Worm (Caenorhabditis elegans) whole organism, L2 larva: Measurements from ENCODE around the gene fbxa-24.

ENCODE experiments used
- F13H6.1 ChIP-seq: sonication (generic microtip); optimal IDR thresholded peaks from 2 replicates; lab custom pipeline; 2016; ENCODE audit warnings: missing genetic modification characterization, missing compliant biosample characterization
- R02D3.7 ChIP-seq: fragments of 150-350 bp; optimal IDR thresholded peaks from 2 replicates; lab custom pipeline; 2014; ENCODE audit warnings: missing biosample characterization, missing genetic modification characterization
- Y55F3AM.14 ChIP-seq: fragments of 200-800 bp; sonication (Bioruptor generic); optimal IDR thresholded peaks from 2 replicates; lab custom pipeline; 2018; ENCODE audit warnings: mild to moderate bottlenecking, missing genetic modification characterization, missing compliant biosample characterization
- ZK546.5 ChIP-seq: sonication (generic microtip); optimal IDR thresholded peaks from 2 replicates; lab custom pipeline; 2017; ENCODE audit warnings: missing biosample characterization, missing genetic modification characterization
- alr-1 ChIP-seq: fragments of 150-350 bp; optimal IDR thresholded peaks from 2 replicates; lab custom pipeline; 2014; ENCODE audit warnings: missing biosample characterization, missing genetic modification characterization
- aly-2 ChIP-seq: fragments of 150-350 bp; optimal IDR thresholded peaks from 2 replicates; lab custom pipeline; 2014; ENCODE audit warnings: missing biosample characterization, missing genetic modification characterization
- ama-1 ChIP-seq: fragments of 150-350 bp; optimal IDR thresholded peaks from 2 replicates; lab custom pipeline; 2018; ENCODE audit warnings: inconsistent platforms
- blmp-1 ChIP-seq: sonication (generic microtip); optimal IDR thresholded peaks from 2 replicates; lab custom pipeline; 2017; ENCODE audit warnings: missing genetic modification characterization, mild to moderate bottlenecking, missing compliant biosample characterization, antibody characterized with exemption, moderate library complexity; ENCODE audit not compliant: insufficient read depth
- ceh-16 ChIP-seq: fragments of 150-350 bp; optimal IDR thresholded peaks from 2 replicates; lab custom pipeline; 2014; ENCODE audit warnings: missing biosample characterization, missing genetic modification characterization
- ceh-82 ChIP-seq: fragments of 150-350 bp; optimal IDR thresholded peaks from 2 replicates; lab custom pipeline; 2014; ENCODE audit warnings: missing biosample characterization, missing genetic modification characterization
- crh-2 ChIP-seq: sonication (generic microtip); optimal IDR thresholded peaks from 2 replicates; lab custom pipeline; 2017; ENCODE audit warnings: missing biosample characterization, missing genetic modification characterization
- dmd-4 ChIP-seq: sonication (generic microtip); optimal IDR thresholded peaks from 2 replicates; lab custom pipeline; 2017; ENCODE audit warnings: missing biosample characterization, missing genetic modification characterization
- egl-27 ChIP-seq: sonication (generic microtip); optimal IDR thresholded peaks from 3 replicates; lab custom pipeline; 2017; ENCODE audit warnings: missing biosample characterization, missing genetic modification reagents, missing genetic modification characterization
- elt-1 ChIP-seq: fragments of 150-350 bp; optimal IDR thresholded peaks from 2 replicates; lab custom pipeline; 2014; ENCODE audit warnings: missing biosample characterization, missing genetic modification characterization
- elt-3 ChIP-seq: sonication (generic microtip); optimal IDR thresholded peaks from 2 replicates; lab custom pipeline; 2017; ENCODE audit warnings: missing biosample characterization, missing genetic modification characterization
- fos-1 ChIP-seq: fragments of 150-350 bp; optimal IDR thresholded peaks from 2 replicates; lab custom pipeline; 2014; ENCODE audit warnings: missing biosample characterization, missing genetic modification characterization
- gmeb-1 ChIP-seq: fragments of 150-350 bp; optimal IDR thresholded peaks from 2 replicates; lab custom pipeline; 2014; ENCODE audit warnings: missing biosample characterization, missing genetic modification characterization
- lin-13 ChIP-seq: fragments of 150-350 bp; optimal IDR thresholded peaks from 2 replicates; lab custom pipeline; 2014; ENCODE audit warnings: missing biosample characterization, missing genetic modification reagents, missing genetic modification characterization
- lsy-2 ChIP-seq, 2 experiments: fragments of 150-350 bp in 1 of 2; sonication (generic microtip) in 1 of 2; optimal IDR thresholded peaks; 2 replicates each; lab custom pipeline; 2014 to 2017; ENCODE audit warnings: missing biosample characterization in 2 of 2, missing genetic modification characterization in 2 of 2
- mab-5 ChIP-seq: fragments of 150-350 bp; optimal IDR thresholded peaks from 2 replicates; lab custom pipeline; 2014; ENCODE audit warnings: missing biosample characterization, missing genetic modification characterization
- mbf-1 ChIP-seq: sonication (generic microtip); optimal IDR thresholded peaks from 2 replicates; lab custom pipeline; 2017; ENCODE audit warnings: missing biosample characterization, missing genetic modification characterization
- nhr-11 ChIP-seq: fragments of 150-350 bp; optimal IDR thresholded peaks from 2 replicates; lab custom pipeline; 2014; ENCODE audit warnings: missing biosample characterization, missing genetic modification characterization
- nhr-12 ChIP-seq: fragments of 150-350 bp; optimal IDR thresholded peaks from 2 replicates; lab custom pipeline; 2014; ENCODE audit warnings: missing biosample characterization, missing genetic modification characterization
- nhr-129 ChIP-seq: fragments of 150-350 bp; optimal IDR thresholded peaks from 2 replicates; lab custom pipeline; 2014; ENCODE audit warnings: missing biosample characterization, missing genetic modification characterization
- nhr-21 ChIP-seq: fragments of 150-350 bp; optimal IDR thresholded peaks from 2 replicates; lab custom pipeline; 2014; ENCODE audit warnings: missing biosample characterization, missing genetic modification characterization
- nhr-23 ChIP-seq: fragments of 150-350 bp; optimal IDR thresholded peaks from 2 replicates; lab custom pipeline; 2014; ENCODE audit warnings: missing biosample characterization, missing genetic modification reagents, missing genetic modification characterization
- nhr-237 ChIP-seq: fragments of 150-350 bp; optimal IDR thresholded peaks from 2 replicates; lab custom pipeline; 2014; ENCODE audit warnings: missing biosample characterization, missing genetic modification characterization
- nhr-25 ChIP-seq: fragments of 150-350 bp; sonication (generic microtip); optimal IDR thresholded peaks from 3 replicates; lab custom pipeline; 2014; ENCODE audit warnings: missing biosample characterization, missing genetic modification characterization
- nhr-6 ChIP-seq: fragments of 150-350 bp; optimal IDR thresholded peaks from 2 replicates; lab custom pipeline; 2014; ENCODE audit warnings: missing biosample characterization, missing genetic modification characterization
- nhr-77 ChIP-seq: fragments of 150-350 bp; optimal IDR thresholded peaks from 2 replicates; lab custom pipeline; 2014; ENCODE audit warnings: missing biosample characterization, missing genetic modification characterization
- peb-1 ChIP-seq: fragments of 150-350 bp; optimal IDR thresholded peaks from 2 replicates; lab custom pipeline; 2014; ENCODE audit warnings: missing biosample characterization, missing genetic modification characterization
- skn-1 ChIP-seq: sonication (generic microtip); optimal IDR thresholded peaks from 2 replicates; lab custom pipeline; 2017; ENCODE audit warnings: missing biosample characterization, missing genetic modification characterization
- sma-3 ChIP-seq: sonication (generic microtip); optimal IDR thresholded peaks from 2 replicates; lab custom pipeline; 2016; ENCODE audit warnings: missing genetic modification reagents, missing genetic modification characterization, missing compliant biosample characterization
- sma-9 ChIP-seq, 2 experiments: fragments of 150-350 bp in 1 of 2; sonication (generic microtip) in 1 of 2; optimal IDR thresholded peaks; 2 replicates each; lab custom pipeline; 2014 to 2016; ENCODE audit warnings: missing genetic modification characterization in 2 of 2, mild to moderate bottlenecking in 1 of 2, missing biosample characterization in 1 of 2, missing compliant biosample characterization in 1 of 2, missing genetic modification reagents in 1 of 2, moderate library complexity in 1 of 2
- snpc-4 ChIP-seq: fragments of 150-350 bp; optimal IDR thresholded peaks from 2 replicates; lab custom pipeline; 2014; ENCODE audit warnings: missing biosample characterization, missing genetic modification characterization
- unc-39 ChIP-seq: fragments of 150-350 bp; optimal IDR thresholded peaks from 2 replicates; lab custom pipeline; 2014; ENCODE audit warnings: missing biosample characterization, missing genetic modification characterization
- unc-55 ChIP-seq: fragments of 150-350 bp; sonication (generic microtip); optimal IDR thresholded peaks from 3 replicates; lab custom pipeline; 2014; ENCODE audit warnings: missing biosample characterization, missing genetic modification reagents, missing genetic modification characterization
- unc-62 ChIP-seq: fragments of 150-350 bp; optimal IDR thresholded peaks from 2 replicates; lab custom pipeline; 2014; ENCODE audit warnings: missing biosample characterization, missing genetic modification reagents, missing genetic modification characterization
- zag-1 ChIP-seq: fragments of 150-350 bp; optimal IDR thresholded peaks from 2 replicates; lab custom pipeline; 2014; ENCODE audit warnings: missing biosample characterization, missing genetic modification characterization
- ztf-1 ChIP-seq: fragments of 200-800 bp; sonication (Bioruptor generic); conservative IDR thresholded peaks from 2 replicates; pipeline ENCODE4 v1.3.6; 2022; ENCODE audit warnings: missing genetic modification characterization, missing compliant biosample characterization
- ztf-11 ChIP-seq: sonication (generic microtip); optimal IDR thresholded peaks from 2 replicates; lab custom pipeline; 2017; ENCODE audit warnings: missing biosample characterization, missing genetic modification characterization
- ztf-4 ChIP-seq: fragments of 150-350 bp; optimal IDR thresholded peaks from 2 replicates; lab custom pipeline; 2014; ENCODE audit warnings: missing biosample characterization, missing genetic modification characterization

The fbxa-24 gene

DNA sequence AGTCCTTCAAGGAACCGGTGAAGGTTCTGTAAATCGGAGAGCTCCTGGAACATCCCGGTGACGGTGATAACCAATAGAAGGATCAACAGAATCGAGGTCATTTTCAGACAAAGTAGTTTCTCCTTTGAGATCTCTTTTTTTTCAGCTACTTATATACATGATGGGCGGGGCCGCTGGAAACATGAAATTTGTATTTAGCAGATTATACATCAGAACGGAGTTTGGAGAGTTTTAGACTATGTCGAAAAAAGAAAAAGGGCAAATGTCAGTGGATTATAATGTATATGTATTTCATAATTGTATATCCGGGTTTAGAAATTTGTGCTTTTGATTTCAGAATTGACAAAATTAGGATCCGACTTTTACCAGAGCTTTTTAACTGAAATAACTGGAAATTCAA is 13.1 kb upstream of the fbxa-24 start, which contains the start of gene ins-32:
Gene ins-32 (minus strand): TSS at position 101 of the 400 bp plus-strand sequence.
- TF ChIP-seq aly-2 (tag; lab: Kevin White, UChicago): no peak
- TF ChIP-seq ztf-11: no peak
- TF ChIP-seq nhr-11 (tag; lab: Kevin White, UChicago): no peak
- TF ChIP-seq nhr-23: no peak
- no peak for TF ChIP-seq lsy-2 (tag; optimal IDR thresholded peaks at IDR 0.05; lab: Kevin White, UChicago)
- TF ChIP-seq unc-55 (GFP tag; lab: Kevin White, UChicago): no peak
- TF ChIP-seq unc-39 (tag; lab: Kevin White, UChicago): no peak
- no peak for TF ChIP-seq nhr-6
- no peak for TF ChIP-seq nhr-25
- TF ChIP-seq sma-3: no peak
- TF ChIP-seq lin-13 (GFP tag; lab: Kevin White, UChicago): no peak
- TF ChIP-seq dmd-4 (tag; lab: Kevin White, UChicago): no peak
- no peak for TF ChIP-seq ZK546.5 (tag; lab: Kevin White, UChicago)
- no peak for TF ChIP-seq sma-9 (GFP tag; optimal IDR thresholded peaks at IDR 0.05; lab: Kevin White, UChicago)
- no peak for TF ChIP-seq sma-9 (tag; optimal IDR thresholded peaks at IDR 0.05; lab: Kevin White, UChicago)
- TF ChIP-seq nhr-12: no peak
- no peak for TF ChIP-seq ceh-16
- TF ChIP-seq, all 48 proteins: peak for 0

ce11 chrII:3805518-3805917 is 10.8 kb upstream of the fbxa-24 start:
- no peak for TF ChIP-seq nhr-129 (tag; lab: Kevin White, UChicago)
- no peak for TF ChIP-seq mbf-1 (tag; lab: Kevin White, UChicago)
- no peak for TF ChIP-seq aly-2 (tag; lab: Kevin White, UChicago)
- no peak for TF ChIP-seq snpc-4 (tag; lab: Kevin White, UChicago)
- TF ChIP-seq unc-62 (GFP tag; lab: Kevin White, UChicago): no peak
- TF ChIP-seq lsy-2 (tag; optimal IDR thresholded peaks at IDR 0.05; lab: Kevin White, UChicago): no peak
- TF ChIP-seq peb-1 (tag; lab: Kevin White, UChicago): no peak
- TF ChIP-seq crh-2 (tag; lab: Kevin White, UChicago): no peak
- no peak for TF ChIP-seq egl-27 (tag; lab: Kevin White, UChicago)
- no peak for TF ChIP-seq zag-1
- TF ChIP-seq R02D3.7 (tag; lab: Kevin White, UChicago): no peak
- TF ChIP-seq nhr-12: no peak
- no peak for TF ChIP-seq nhr-21
- TF ChIP-seq elt-3 (tag; lab: Kevin White, UChicago): no peak
- no peak for TF ChIP-seq skn-1 (tag; lab: Kevin White, UChicago)
- TF ChIP-seq, all 48 proteins: peak for 0

DNA sequence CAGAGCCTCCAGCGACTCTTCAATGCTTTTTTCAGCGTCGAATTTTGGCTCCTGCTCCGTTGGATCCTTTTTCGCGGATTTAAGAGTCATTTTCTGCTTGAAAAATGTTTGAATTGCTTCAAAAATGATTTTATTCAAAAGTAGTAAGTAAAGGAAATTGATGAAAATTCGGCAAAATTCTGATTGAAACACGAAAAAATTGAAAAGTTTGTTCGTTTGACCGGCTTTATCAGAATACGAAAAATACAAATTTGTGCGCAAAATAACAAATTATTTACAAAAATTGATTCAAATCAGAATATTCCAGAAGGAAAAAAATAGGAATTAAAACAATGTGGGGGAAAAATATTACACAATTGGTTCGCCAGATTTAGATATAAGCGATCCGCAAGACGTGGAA is 9.4 kb upstream of the fbxa-24 start, which contains the start of gene F54D10.4:
Gene F54D10.4 (minus strand): TSS at position 101 of the 400 bp plus-strand sequence.
- TF ChIP-seq ztf-1: no peak
- TF ChIP-seq fos-1: no peak
- TF ChIP-seq nhr-23: no peak
- no peak for TF ChIP-seq nhr-12
- no peak for TF ChIP-seq sma-9 (GFP tag; optimal IDR thresholded peaks at IDR 0.05; lab: Kevin White, UChicago)
- no peak for TF ChIP-seq sma-9 (tag; optimal IDR thresholded peaks at IDR 0.05; lab: Kevin White, UChicago)
- no peak for TF ChIP-seq nhr-25
- no peak for TF ChIP-seq blmp-1
- TF ChIP-seq unc-62 (GFP tag; lab: Kevin White, UChicago): no peak
- TF ChIP-seq mbf-1 (tag; lab: Kevin White, UChicago): no peak
- no peak for TF ChIP-seq ceh-82 (tag; lab: Kevin White, UChicago)

- TF ChIP-seq ZK546.5 (tag; lab: Kevin White, UChicago) (peak; percentile 41), unc-62 (GFP tag; lab: Kevin White, UChicago) (no peak), ztf-1 (no peak), gmeb-1 (peak; percentile 95), nhr-129 (tag; lab: Kevin White, UChicago) (peak; percentile 65), nhr-25 (no peak), mab-5 (tag; lab: Kevin White, UChicago) (peak; percentile 39), ceh-82 (tag; lab: Kevin White, UChicago) (no peak), snpc-4 (tag; lab: Kevin White, UChicago) (peak; percentile 38), ceh-16 (peak; percentile 1), mbf-1 (tag; lab: Kevin White, UChicago) (no peak), R02D3.7 (tag; lab: Kevin White, UChicago) (peak; percentile 95), ztf-4 (tag; lab: Kevin White, UChicago) (no peak), nhr-6 (no peak), nhr-77 (tag; lab: Kevin White, UChicago) (no peak), alr-1 (no peak), nhr-23 (no peak), aly-2 (tag; lab: Kevin White, UChicago) (no peak), skn-1 (tag; lab: Kevin White, UChicago) (no peak), F13H6.1 (tag; lab: Kevin White, UChicago) (peak; percentile 75), unc-39 (tag; lab: Kevin White, UChicago) (no peak), elt-1 (tag; lab: Kevin White, UChicago) (no peak), lin-13 (GFP tag; lab: Kevin White, UChicago) (peak; percentile 84), peb-1 (tag; lab: Kevin White, UChicago) (no peak), lsy-2 (tag; optimal IDR thresholded peaks at IDR 0.05; lab: Kevin White, UChicago) (peak; percentile 69 to 88), unc-55 (GFP tag; lab: Kevin White, UChicago) (peak; percentile 87), fos-1 (no peak), nhr-237 (peak; percentile 22), Y55F3AM.14 (GFP tag; lab: Kevin White, UChicago) (no peak), nhr-21 (no peak), nhr-12 (no peak), blmp-1 (no peak), ztf-11 (no peak), egl-27 (tag; lab: Kevin White, UChicago) (no peak), ama-1 (lab: Kevin White, UChicago) (no peak), sma-3 (peak; percentile 82), zag-1 (peak; percentile 9), elt-3 (tag; lab: Kevin White, UChicago) (no peak)
Observed at ce11 chrII:3808104-3808503, 8.2 kb upstream of the fbxa-24 start, which contains the start of gene F54D10.5. Gene F54D10.5, minus strand, starts transcription at chrII:3808177.
